Worm (Caenorhabditis elegans) whole organism, young adult: ENCODE results near the gene C29F9.2.

Experiments
- F37B4.10 ChIP-seq: fragments of 200-800 bp; sonication (Bioruptor generic); IDR thresholded peaks from 2 replicates; pipeline ENCODE4 v1.3.6; 2022; ENCODE audit warnings: missing genetic modification characterization, missing compliant biosample characterization
- F57A8.1 ChIP-seq: fragments of 200-800 bp; sonication (Bioruptor generic); optimal IDR thresholded peaks from 2 replicates; lab custom pipeline; 2018; ENCODE audit warnings: mild to moderate bottlenecking, missing genetic modification characterization, moderate library complexity, missing compliant biosample characterization
- K12H6.12 ChIP-seq: fragments of 200-800 bp; sonication (Bioruptor generic); optimal IDR thresholded peaks from 2 replicates; lab custom pipeline; 2018; ENCODE audit warnings: mild to moderate bottlenecking, missing genetic modification characterization, missing compliant biosample characterization
- attf-3 ChIP-seq: fragments of 200-800 bp; sonication (Bioruptor generic); conservative IDR thresholded peaks from 2 replicates; pipeline ENCODE4 v1.3.6; 2022; ENCODE audit warnings: missing genetic modification reagents, missing genetic modification characterization, missing compliant biosample characterization
- chd-7 ChIP-seq: sonication (generic microtip); optimal IDR thresholded peaks from 2 replicates; lab custom pipeline; 2016; ENCODE audit warnings: mild to moderate bottlenecking, missing genetic modification characterization, moderate library complexity, missing compliant biosample characterization
- dpl-1 ChIP-seq: fragments of 150-350 bp; optimal IDR thresholded peaks from 2 replicates; lab custom pipeline; 2014; ENCODE audit warnings: missing biosample characterization, missing genetic modification reagents, missing genetic modification characterization
- ets-4 ChIP-seq: fragments of 200-800 bp; sonication (Bioruptor generic); optimal IDR thresholded peaks from 2 replicates; lab custom pipeline; 2018; ENCODE audit warnings: mild to moderate bottlenecking, missing genetic modification characterization, missing compliant biosample characterization
- pha-4 ChIP-seq: fragments of 150-350 bp; sonication (generic microtip); optimal IDR thresholded peaks from 2 replicates; lab custom pipeline; 2014; ENCODE audit warnings: missing biosample characterization, missing genetic modification reagents, missing genetic modification characterization
- rcor-1 ChIP-seq: fragments of 200-800 bp; sonication (Bioruptor generic); IDR thresholded peaks from 2 replicates; pipeline ENCODE4 v1.3.6; 2022; ENCODE audit warnings: missing genetic modification reagents, missing genetic modification characterization, missing compliant biosample characterization
- snpc-4 ChIP-seq, 5 experiments: fragments of 150-350 bp in 1 of 5; sonication (generic microtip) in 4 of 5; optimal IDR thresholded peaks; 2 replicates each; lab custom pipeline; 2014 to 2018; ENCODE audit warnings: missing genetic modification characterization in 5 of 5, missing biosample characterization in 3 of 5, antibody characterized with exemption in 2 of 5, mild to moderate bottlenecking in 2 of 5, missing compliant biosample characterization in 2 of 5, missing genotype in 2 of 5, moderate library complexity in 2 of 5, missing genetic modification reagents in 1 of 5
- unc-130 ChIP-seq: sonication (generic microtip); optimal IDR thresholded peaks from 2 replicates; lab custom pipeline; 2016; ENCODE audit warnings: missing genetic modification reagents, missing genetic modification characterization, missing compliant biosample characterization
- zfh-2 ChIP-seq: fragments of 200-800 bp; sonication (Bioruptor generic); conservative IDR thresholded peaks from 2 replicates; pipeline ENCODE4 v1.3.6; 2022; ENCODE audit warnings: missing genetic modification reagents, missing genetic modification characterization, missing compliant biosample characterization
- ztf-26 ChIP-seq: sonication (generic microtip); optimal IDR thresholded peaks from 2 replicates; lab custom pipeline; 2017; ENCODE audit warnings: missing genetic modification characterization, missing compliant biosample characterization

- TF ChIP-seq snpc-4 (GFP tag; optimal IDR thresholded peaks at IDR 0.05; lab: Kevin White, UChicago) = no peak
- no peak for TF ChIP-seq snpc-4 (tag; optimal IDR thresholded peaks at IDR 0.05; lab: Kevin White, UChicago)
- TF ChIP-seq ets-4 = no peak
- TF ChIP-seq F37B4.10 (GFP tag; lab: Robert Waterston, UW) = no peak
- no peak for TF ChIP-seq K12H6.12 (tag; lab: Kevin White, UChicago)
- no peak for TF ChIP-seq dpl-1
- TF ChIP-seq pha-4 (tag; lab: Kevin White, UChicago) = no peak
- no peak for TF ChIP-seq zfh-2 (GFP tag; lab: Robert Waterston, UW)
- TF ChIP-seq attf-3 (GFP tag; lab: Robert Waterston, UW) = no peak
- TF ChIP-seq ztf-26 (tag; lab: Kevin White, UChicago) = no peak
- TF ChIP-seq F57A8.1 = no peak
- TF ChIP-seq rcor-1 (GFP tag; lab: Robert Waterston, UW) = no peak
- no peak for TF ChIP-seq chd-7
- no peak for TF ChIP-seq unc-130 (GFP tag; lab: Kevin White, UChicago)
Measured at ce11 chrIII:145078-145477, 14.3 kb downstream of the C29F9.2 start, which contains the start of the genes T17A3.12 and fbxb-83.
